Worm (Caenorhabditis elegans) whole organism, L3 larva: Measurements from ENCODE around the gene F47E1.1.

Experiments used
- R02D3.7 ChIP-seq: fragments of 150-350 bp; optimal IDR thresholded peaks from 2 replicates; lab custom pipeline; 2014; ENCODE audit warnings: missing biosample characterization, missing genetic modification characterization
- aly-2 ChIP-seq: fragments of 150-350 bp; optimal IDR thresholded peaks from 2 replicates; lab custom pipeline; 2014; ENCODE audit warnings: missing biosample characterization, missing genetic modification characterization
- ama-1 ChIP-seq: fragments of 150-350 bp; optimal IDR thresholded peaks from 2 replicates; lab custom pipeline; 2018
- ceh-16 ChIP-seq: sonication (generic microtip); optimal IDR thresholded peaks from 2 replicates; lab custom pipeline; 2017; ENCODE audit warnings: missing biosample characterization, missing genetic modification characterization
- ceh-82 ChIP-seq: fragments of 150-350 bp; optimal IDR thresholded peaks from 2 replicates; lab custom pipeline; 2014; ENCODE audit warnings: missing biosample characterization, missing genetic modification characterization
- daf-12 ChIP-seq: fragments of 150-350 bp; optimal IDR thresholded peaks from 2 replicates; lab custom pipeline; 2014; ENCODE audit warnings: missing biosample characterization, missing genetic modification reagents, missing genetic modification characterization
- egl-27 ChIP-seq: sonication (generic microtip); optimal IDR thresholded peaks from 4 replicates; lab custom pipeline; 2017; ENCODE audit warnings: missing biosample characterization, missing genetic modification reagents, missing genetic modification characterization
- egl-5 ChIP-seq: fragments of 150-350 bp; optimal IDR thresholded peaks from 2 replicates; lab custom pipeline; 2017; ENCODE audit warnings: missing biosample characterization, missing genetic modification reagents, missing genetic modification characterization, inconsistent platforms
- elt-2 ChIP-seq: sonication (generic microtip); optimal IDR thresholded peaks from 2 replicates; lab custom pipeline; 2016; ENCODE audit warnings: missing genetic modification reagents, mild to moderate bottlenecking, missing genetic modification characterization, missing compliant biosample characterization
- elt-3 ChIP-seq, 3 experiments: fragments of 150-350 bp in 1 of 3; sonication (generic microtip) in 2 of 3; optimal IDR thresholded peaks; 2 replicates in 2 of 3; 4 replicates in 1 of 3; lab custom pipeline; 2014 to 2017; ENCODE audit warnings: missing biosample characterization in 3 of 3, missing genetic modification characterization in 3 of 3
- fkh-10 ChIP-seq: sonication (generic microtip); optimal IDR thresholded peaks from 2 replicates; lab custom pipeline; 2017; ENCODE audit warnings: missing biosample characterization, missing genetic modification reagents, missing genetic modification characterization
- hmg-11 ChIP-seq: sonication (generic microtip); optimal IDR thresholded peaks from 2 replicates; lab custom pipeline; 2016; ENCODE audit warnings: missing genetic modification characterization, missing compliant biosample characterization
- lin-39 ChIP-seq: fragments of 150-350 bp; optimal IDR thresholded peaks from 2 replicates; lab custom pipeline; 2018; ENCODE audit warnings: missing biosample characterization, missing genetic modification reagents, missing genetic modification characterization
- nhr-11 ChIP-seq: fragments of 150-350 bp; optimal IDR thresholded peaks from 2 replicates; lab custom pipeline; 2014; ENCODE audit warnings: missing biosample characterization, missing genetic modification characterization
- nhr-12 ChIP-seq: fragments of 150-350 bp; optimal IDR thresholded peaks from 2 replicates; lab custom pipeline; 2014; ENCODE audit warnings: missing biosample characterization, missing genetic modification characterization
- nhr-23 ChIP-seq: fragments of 150-350 bp; optimal IDR thresholded peaks from 2 replicates; lab custom pipeline; 2014; ENCODE audit warnings: missing biosample characterization, missing genetic modification reagents, missing genetic modification characterization
- nhr-237 ChIP-seq: fragments of 150-350 bp; optimal IDR thresholded peaks from 2 replicates; lab custom pipeline; 2014; ENCODE audit warnings: missing biosample characterization, missing genetic modification characterization
- nhr-25 ChIP-seq: sonication (generic microtip); optimal IDR thresholded peaks from 2 replicates; lab custom pipeline; 2017; ENCODE audit warnings: missing biosample characterization, missing genetic modification characterization
- nhr-28 ChIP-seq: fragments of 150-350 bp; optimal IDR thresholded peaks from 2 replicates; lab custom pipeline; 2014; ENCODE audit warnings: missing biosample characterization, missing genetic modification characterization
- nhr-43 ChIP-seq: sonication (generic microtip); optimal IDR thresholded peaks from 2 replicates; lab custom pipeline; 2016; ENCODE audit warnings: mild to moderate bottlenecking, missing genetic modification characterization, missing compliant biosample characterization; ENCODE audit not compliant: poor library complexity, severe bottlenecking
- nhr-77 ChIP-seq: fragments of 150-350 bp; optimal IDR thresholded peaks from 2 replicates; lab custom pipeline; 2014; ENCODE audit warnings: missing biosample characterization, missing genetic modification characterization
- pha-4 ChIP-seq: fragments of 150-350 bp; optimal IDR thresholded peaks from 2 replicates; lab custom pipeline; 2014; ENCODE audit warnings: missing biosample characterization, missing genetic modification reagents, missing genetic modification characterization
- pqm-1 ChIP-seq: fragments of 150-350 bp; optimal IDR thresholded peaks from 2 replicates; lab custom pipeline; 2017; ENCODE audit warnings: missing biosample characterization, missing genetic modification characterization, inconsistent platforms
- sea-2 ChIP-seq: fragments of 150-350 bp; sonication (generic microtip); optimal IDR thresholded peaks from 4 replicates; lab custom pipeline; 2014; ENCODE audit warnings: missing biosample characterization, missing genetic modification reagents, missing genetic modification characterization
- skn-1 ChIP-seq: fragments of 150-350 bp; optimal IDR thresholded peaks from 2 replicates; lab custom pipeline; 2014; ENCODE audit warnings: missing biosample characterization, missing genetic modification characterization
- snpc-4 ChIP-seq: fragments of 150-350 bp; optimal IDR thresholded peaks from 2 replicates; lab custom pipeline; 2014; ENCODE audit warnings: missing biosample characterization, missing genetic modification characterization
- tbx-2 ChIP-seq: sonication (generic microtip); optimal IDR thresholded peaks from 2 replicates; lab custom pipeline; 2016; ENCODE audit warnings: mild to moderate bottlenecking, missing genetic modification characterization, missing compliant biosample characterization
- unc-39 ChIP-seq: sonication (generic microtip); optimal IDR thresholded peaks from 4 replicates; lab custom pipeline; 2017; ENCODE audit warnings: missing biosample characterization, missing genetic modification characterization
- unc-62 ChIP-seq: fragments of 150-350 bp; sonication (generic microtip); optimal IDR thresholded peaks from 4 replicates; lab custom pipeline; 2014; ENCODE audit warnings: missing biosample characterization, missing genetic modification reagents, missing genetic modification characterization
- ztf-11 ChIP-seq: fragments of 150-350 bp; optimal IDR thresholded peaks from 2 replicates; lab custom pipeline; 2014; ENCODE audit warnings: missing biosample characterization, missing genetic modification characterization
- ztf-4 ChIP-seq: fragments of 150-350 bp; optimal IDR thresholded peaks from 2 replicates; lab custom pipeline; 2014; ENCODE audit warnings: missing biosample characterization, missing genetic modification characterization

Gene F47E1.1

ce11 chrX:9036237-9036636 is 40.7 kb upstream of the F47E1.1 start:
- TF ChIP-seq pqm-1 (tag; lab: Kevin White, UChicago) = peak; percentile 58
- TF ChIP-seq ama-1 (lab: Kevin White, UChicago) = no peak
- TF ChIP-seq elt-2 = peak; percentile 73

- TF ChIP-seq ztf-11 = no peak
- no peak for TF ChIP-seq lin-39 (tag; lab: Kevin White, UChicago)
- TF ChIP-seq ceh-16 (tag; lab: Kevin White, UChicago) = no peak
- TF ChIP-seq daf-12 (tag; lab: Kevin White, UChicago) = no peak
- TF ChIP-seq R02D3.7 (tag; lab: Kevin White, UChicago) = no peak
- TF ChIP-seq unc-39 (tag; lab: Kevin White, UChicago) = no peak
- TF ChIP-seq egl-5 = no peak
- no peak for TF ChIP-seq pha-4 (tag; lab: Kevin White, UChicago)
- TF ChIP-seq skn-1 = no peak
- TF ChIP-seq pqm-1 (tag; lab: Kevin White, UChicago) = no peak
- TF ChIP-seq sea-2 (GFP tag; lab: Kevin White, UChicago) = no peak
- no peak for TF ChIP-seq ztf-4 (tag; lab: Kevin White, UChicago)
Measured at ce11 chrX:9045913-9046312, 31.1 kb upstream of the F47E1.1 start, which contains the start of gene prdm-14. Gene prdm-14 (plus strand): TSS chrX:9046213.

DNA sequence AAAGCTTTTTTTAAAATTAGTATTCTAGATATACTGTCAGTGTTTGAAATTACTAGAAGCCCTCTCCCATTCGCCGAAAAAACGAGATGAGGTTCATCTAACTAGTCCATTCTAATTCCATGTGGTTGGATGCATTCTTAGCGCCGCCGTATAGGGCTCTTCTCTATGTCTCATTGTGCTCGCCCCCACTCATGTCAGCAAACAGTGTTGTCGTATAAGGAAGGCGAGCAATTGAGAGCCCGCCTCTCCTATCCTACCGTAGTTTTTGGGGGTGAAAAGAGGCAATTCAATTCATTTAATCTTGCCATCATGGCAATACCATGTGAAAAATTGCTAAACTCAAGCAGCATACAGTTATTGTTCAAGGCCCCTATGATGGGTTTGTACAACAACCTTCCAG is 28.3 kb upstream of the F47E1.1 start, which contains the start of gene F47E1.20:
Gene F47E1.20 (plus strand): TSS at position 301 of the 400 bp plus-strand sequence.
- TF ChIP-seq aly-2 (tag; lab: Kevin White, UChicago) (no peak), elt-2 (no peak), hmg-11 (tag; lab: Kevin White, UChicago) (no peak), pqm-1 (tag; lab: Kevin White, UChicago) (no peak), fkh-10 (GFP tag; lab: Kevin White, UChicago) (no peak), elt-3 (tag; optimal IDR thresholded peaks at IDR 0.05; lab: Kevin White, UChicago) (no peak), pha-4 (tag; lab: Kevin White, UChicago) (no peak), lin-39 (tag; lab: Kevin White, UChicago) (no peak)
- TF ChIP-seq, all 47 proteins: peak for 0

DNA sequence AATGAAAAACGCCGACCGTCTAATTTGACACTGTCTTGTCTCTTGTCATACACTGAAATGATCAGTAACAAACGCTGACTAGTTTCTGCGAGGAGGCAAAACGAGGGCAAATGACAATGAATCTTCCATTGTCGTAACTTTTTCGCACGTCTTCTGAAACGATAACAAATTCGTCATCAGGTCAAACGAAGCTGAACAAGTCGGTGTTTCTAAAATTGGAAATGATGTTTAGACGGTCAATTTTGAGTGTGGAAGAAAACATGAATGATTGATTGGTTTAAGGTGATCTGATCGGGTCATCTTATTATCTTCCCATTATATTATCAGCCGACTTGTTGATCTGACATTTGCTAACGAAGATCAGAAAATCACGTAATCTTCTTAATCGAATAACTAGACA is 23.6 kb upstream of the F47E1.1 start:
- TF ChIP-seq egl-27 (no peak), elt-3 (tag; optimal IDR thresholded peaks at IDR 0.05; lab: Kevin White, UChicago) (peak in 1 of 3 experiments; percentile 20), nhr-77 (no peak), lin-39 (tag; lab: Kevin White, UChicago) (no peak), daf-12 (tag; lab: Kevin White, UChicago) (no peak), nhr-25 (tag; lab: Kevin White, UChicago) (peak; percentile 53), nhr-23 (tag; lab: Kevin White, UChicago) (peak; percentile 39)

DNA sequence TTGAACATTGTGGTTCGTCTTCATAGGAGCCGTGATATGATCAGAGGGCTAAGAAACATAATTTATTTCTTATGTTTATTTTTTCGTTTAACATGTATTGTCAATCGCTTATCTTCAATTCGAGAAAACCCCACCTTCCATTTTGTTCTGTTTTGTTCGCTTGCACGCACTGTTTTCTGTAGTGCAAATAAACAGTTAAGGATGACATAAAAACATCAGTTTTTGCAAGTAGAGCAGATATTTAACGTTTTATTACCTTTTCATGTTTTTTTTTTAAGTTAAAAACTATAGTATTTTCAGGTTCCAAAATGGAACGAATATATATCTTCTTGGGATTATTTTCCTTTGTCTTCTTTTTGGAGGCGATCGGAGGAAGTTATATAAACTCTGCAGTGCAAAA is 19.6 kb upstream of the F47E1.1 start, which contains the start of gene F47E1.2:
Gene F47E1.2 (plus strand): TSS at position 301 of the 400 bp plus-strand sequence.
- TF ChIP-seq unc-62 (no peak), ceh-82 (tag; lab: Kevin White, UChicago) (no peak), pha-4 (tag; lab: Kevin White, UChicago) (no peak), elt-3 (tag; optimal IDR thresholded peaks at IDR 0.05; lab: Kevin White, UChicago) (no peak), nhr-12 (tag; lab: Kevin White, UChicago) (no peak), lin-39 (tag; lab: Kevin White, UChicago) (no peak), elt-2 (no peak), aly-2 (tag; lab: Kevin White, UChicago) (no peak), nhr-11 (tag; lab: Kevin White, UChicago) (no peak), ama-1 (lab: Kevin White, UChicago) (no peak), nhr-28 (tag; lab: Kevin White, UChicago) (no peak), nhr-237 (tag; lab: Kevin White, UChicago) (no peak), nhr-43 (tag; lab: Kevin White, UChicago) (no peak), ztf-11 (no peak), tbx-2 (no peak)

ce11 chrX:9062523-9062922 is 14.5 kb upstream of the F47E1.1 start, which contains the start of gene F47E1.4:
Gene F47E1.4 (plus strand): TSS chrX:9062823.
- TF ChIP-seq sea-2 (GFP tag; lab: Kevin White, UChicago) (no peak), pqm-1 (tag; lab: Kevin White, UChicago) (no peak), snpc-4 (tag; lab: Kevin White, UChicago) (no peak)
